Worm (Caenorhabditis elegans) whole organism, L3 larva: ENCODE measurements around the gene grd-1.

Experiments
- fos-1 ChIP-seq: fragments of 150-350 bp; optimal IDR thresholded peaks from 2 replicates; lab custom pipeline; 2014; ENCODE audit warnings: missing biosample characterization, missing genetic modification characterization
- nhr-237 ChIP-seq: fragments of 150-350 bp; optimal IDR thresholded peaks from 2 replicates; lab custom pipeline; 2014; ENCODE audit warnings: missing biosample characterization, missing genetic modification characterization
- nhr-77 ChIP-seq: fragments of 150-350 bp; optimal IDR thresholded peaks from 2 replicates; lab custom pipeline; 2014; ENCODE audit warnings: missing biosample characterization, missing genetic modification characterization
- pqm-1 ChIP-seq: fragments of 150-350 bp; optimal IDR thresholded peaks from 2 replicates; lab custom pipeline; 2017; ENCODE audit warnings: missing biosample characterization, missing genetic modification characterization, inconsistent platforms
- snpc-4 ChIP-seq: fragments of 150-350 bp; optimal IDR thresholded peaks from 2 replicates; lab custom pipeline; 2014; ENCODE audit warnings: missing biosample characterization, missing genetic modification characterization

- TF ChIP-seq pqm-1 (tag; lab: Kevin White, UChicago) (no peak), nhr-77 (no peak), fos-1 (tag; lab: Kevin White, UChicago) (no peak), nhr-237 (no peak), snpc-4 (no peak)
Observed at ce11 chrX:11123998-11124397, 14.8 kb downstream of the grd-1 start.
